Worm (Caenorhabditis elegans) whole organism, L1 larva: ENCODE measurements around the gene basl-1.

Experiments
- egl-13 ChIP-seq: sonication (generic microtip); optimal IDR thresholded peaks from 2 replicates; lab custom pipeline; 2016; ENCODE audit warnings: missing genotype, missing genetic modification reagents, missing genetic modification characterization, missing compliant biosample characterization
- ets-5 ChIP-seq: fragments of 200-800 bp; sonication (Bioruptor generic); IDR thresholded peaks from 2 replicates; pipeline ENCODE4 v1.3.6; 2022; ENCODE audit warnings: missing genetic modification characterization, missing compliant biosample characterization
- fkh-10 ChIP-seq: sonication (generic microtip); optimal IDR thresholded peaks from 2 replicates; lab custom pipeline; 2017; ENCODE audit warnings: missing biosample characterization, missing genetic modification reagents, missing genetic modification characterization
- fos-1 ChIP-seq: fragments of 150-350 bp; optimal IDR thresholded peaks from 2 replicates; lab custom pipeline; 2014; ENCODE audit warnings: missing biosample characterization, missing genetic modification characterization
- lir-3 ChIP-seq: sonication (generic microtip); optimal IDR thresholded peaks from 2 replicates; lab custom pipeline; 2016; ENCODE audit warnings: mild to moderate bottlenecking, missing genetic modification characterization, moderate library complexity, missing compliant biosample characterization; ENCODE audit not compliant: poor library complexity
- mdl-1 ChIP-seq, 2 experiments: fragments of 150-350 bp; optimal IDR thresholded peaks; 2 replicates each; lab custom pipeline; 2014 to 2017; ENCODE audit warnings: missing biosample characterization in 2 of 2, missing genetic modification characterization in 2 of 2, inconsistent platforms in 1 of 2
- nhr-11 ChIP-seq: fragments of 150-350 bp; optimal IDR thresholded peaks from 2 replicates; lab custom pipeline; 2014; ENCODE audit warnings: missing biosample characterization, missing genetic modification characterization
- nhr-28 ChIP-seq: fragments of 150-350 bp; optimal IDR thresholded peaks from 2 replicates; lab custom pipeline; 2014; ENCODE audit warnings: missing biosample characterization, missing genetic modification characterization
- nhr-76 ChIP-seq: sonication (generic microtip); optimal IDR thresholded peaks from 2 replicates; lab custom pipeline; 2017; ENCODE audit warnings: missing biosample characterization, missing genetic modification characterization
- nhr-77 ChIP-seq: fragments of 150-350 bp; optimal IDR thresholded peaks from 2 replicates; lab custom pipeline; 2014; ENCODE audit warnings: missing biosample characterization, missing genetic modification characterization
- nhr-85 ChIP-seq: sonication (generic microtip); peaks from one replicate; lab custom pipeline; 2016; ENCODE audit warnings: missing genetic modification characterization, inconsistent platforms, missing compliant biosample characterization
- snu-23 ChIP-seq: sonication (generic microtip); optimal IDR thresholded peaks from 2 replicates; lab custom pipeline; 2016; ENCODE audit warnings: missing genetic modification characterization, missing compliant biosample characterization
- unc-130 ChIP-seq: fragments of 150-350 bp; optimal IDR thresholded peaks from 2 replicates; lab custom pipeline; 2017; ENCODE audit warnings: missing biosample characterization, missing genetic modification characterization, inconsistent platforms
- xbp-1 ChIP-seq: sonication (generic microtip); optimal IDR thresholded peaks from 2 replicates; lab custom pipeline; 2016; ENCODE audit warnings: missing genetic modification characterization, missing compliant biosample characterization

DNA sequence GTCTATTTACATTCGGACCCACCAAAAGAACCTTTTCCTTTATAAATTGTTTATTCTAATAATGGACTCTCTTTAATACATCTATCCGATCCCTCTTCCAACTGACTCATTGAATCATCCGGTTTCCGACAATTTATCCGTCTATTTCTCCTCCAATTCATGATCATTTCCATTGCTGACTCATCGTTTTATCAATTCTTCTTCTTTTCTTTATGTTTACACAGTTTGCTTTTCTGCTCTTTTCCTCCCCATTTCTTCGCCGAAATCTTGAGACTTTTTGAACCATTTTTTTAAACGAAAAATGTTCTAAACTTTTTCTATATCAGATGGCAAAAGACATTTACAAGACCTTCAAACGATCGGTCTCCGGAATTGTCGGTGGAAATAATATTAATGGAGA, 19.3 kb upstream of the basl-1 start, which contains the start of gene ced-6:
- TF ChIP-seq xbp-1 (tag; lab: Kevin White, UChicago), result no peak
- TF ChIP-seq nhr-76 (tag; lab: Kevin White, UChicago), result no peak
- TF ChIP-seq nhr-85 (tag; lab: Kevin White, UChicago), result no peak
- no peak for TF ChIP-seq egl-13
- TF ChIP-seq fkh-10, result no peak
- no peak for TF ChIP-seq nhr-28 (tag; lab: Kevin White, UChicago)
- no peak for TF ChIP-seq mdl-1 (tag; optimal IDR thresholded peaks at IDR 0.05; lab: Kevin White, UChicago)
- TF ChIP-seq fos-1 (tag; lab: Kevin White, UChicago), result no peak
- TF ChIP-seq unc-130 (tag; lab: Kevin White, UChicago), result no peak
- TF ChIP-seq nhr-11 (tag; lab: Kevin White, UChicago), result no peak
- TF ChIP-seq snu-23 (GFP tag; lab: Kevin White, UChicago), result no peak
- TF ChIP-seq nhr-77 (tag; lab: Kevin White, UChicago), result no peak
- no peak for TF ChIP-seq lir-3 (tag; lab: Kevin White, UChicago)
- TF ChIP-seq ets-5, result no peak
